Fruit fly (Drosophila melanogaster) whole organism, embryonic: Measurements from ENCODE around the gene LIMK1.

ENCODE experiments used
- B-H2 ChIP-seq: fragments of 200-800 bp; sonication (Bioruptor generic); optimal IDR thresholded peaks from 2 replicates; lab custom pipeline; 2018; ENCODE audit warnings: missing biosample characterization, mild to moderate bottlenecking, missing genetic modification characterization
- Bdp1 ChIP-seq: fragments of 200-800 bp; sonication (Bioruptor generic); optimal IDR thresholded peaks from 3 replicates; lab custom pipeline; 2016; ENCODE audit warnings: missing biosample characterization, missing genetic modification characterization
- BtbVII ChIP-seq: fragments of 200-800 bp; sonication (Bioruptor generic); optimal IDR thresholded peaks from 3 replicates; lab custom pipeline; 2017; ENCODE audit warnings: missing biosample characterization, mild to moderate bottlenecking, missing genetic modification characterization
- CG10366 ChIP-seq: fragments of 200-800 bp; sonication (Bioruptor generic); IDR thresholded peaks from 2 replicates; pipeline ENCODE4 v1.3.6; 2022; ENCODE audit warnings: missing biosample characterization, missing genetic modification characterization
- CG10543 ChIP-seq: fragments of 200-800 bp; sonication (Bioruptor generic); optimal IDR thresholded peaks from 3 replicates; lab custom pipeline; 2017; ENCODE audit warnings: missing biosample characterization, mild to moderate bottlenecking, missing genetic modification characterization, moderate library complexity
- CG13296 ChIP-seq: fragments of 200-800 bp; sonication (Bioruptor generic); optimal IDR thresholded peaks from 3 replicates; lab custom pipeline; 2018; ENCODE audit warnings: missing biosample characterization, mild to moderate bottlenecking, missing genetic modification characterization
- CG15696 ChIP-seq: fragments of 200-800 bp; sonication (Bioruptor generic); optimal IDR thresholded peaks from 2 replicates; lab custom pipeline; 2019; ENCODE audit warnings: missing biosample characterization, mild to moderate bottlenecking, missing genetic modification characterization, moderate library complexity
- CG1602 ChIP-seq: fragments of 200-800 bp; sonication (Bioruptor generic); optimal IDR thresholded peaks from 3 replicates; lab custom pipeline; 2016; ENCODE audit warnings: missing biosample characterization, missing genetic modification characterization
- CG17912 ChIP-seq: fragments of 200-800 bp; sonication (Bioruptor generic); optimal IDR thresholded peaks from 2 replicates; lab custom pipeline; 2018; ENCODE audit warnings: missing biosample characterization, mild to moderate bottlenecking, missing genetic modification characterization
- CG18011 ChIP-seq: fragments of 200-800 bp; sonication (Bioruptor generic); optimal IDR thresholded peaks from 2 replicates; lab custom pipeline; 2017; ENCODE audit warnings: missing biosample characterization, missing genetic modification characterization, mild to moderate bottlenecking, moderate library complexity, missing genotype
- CG2202 ChIP-seq: fragments of 200-800 bp; sonication (Bioruptor generic); optimal IDR thresholded peaks from 2 replicates; lab custom pipeline; 2018; ENCODE audit warnings: missing biosample characterization, mild to moderate bottlenecking, missing genetic modification characterization
- CG2678 ChIP-seq: fragments of 200-800 bp; sonication (Bioruptor generic); optimal IDR thresholded peaks from 3 replicates; lab custom pipeline; 2019; ENCODE audit warnings: missing biosample characterization, mild to moderate bottlenecking, missing genetic modification characterization, moderate library complexity
- CG30403 ChIP-seq: fragments of 200-800 bp; sonication (Bioruptor generic); optimal IDR thresholded peaks from 3 replicates; lab custom pipeline; 2016; ENCODE audit warnings: missing biosample characterization, missing genetic modification characterization
- CG31388 ChIP-seq: fragments of 200-800 bp; sonication (Bioruptor generic); optimal IDR thresholded peaks from 2 replicates; lab custom pipeline; 2016; ENCODE audit warnings: missing biosample characterization, missing genetic modification characterization
- CG31441 ChIP-seq: fragments of 200-800 bp; sonication (Bioruptor generic); IDR thresholded peaks from 2 replicates; pipeline ENCODE4 v1.3.6; 2022; ENCODE audit warnings: missing biosample characterization, missing genetic modification characterization
- CG3163 ChIP-seq: fragments of 200-800 bp; sonication (Bioruptor generic); optimal IDR thresholded peaks from 3 replicates; lab custom pipeline; 2016; ENCODE audit warnings: missing biosample characterization, missing genetic modification characterization
- CG32532 ChIP-seq: fragments of 200-800 bp; sonication (Bioruptor generic); IDR thresholded peaks from 2 replicates; pipeline ENCODE4 v1.3.6; 2022; ENCODE audit warnings: missing biosample characterization, missing genetic modification characterization
- CG3838 ChIP-seq: fragments of 200-800 bp; sonication (Bioruptor generic); optimal IDR thresholded peaks from 3 replicates; lab custom pipeline; 2016; ENCODE audit warnings: missing biosample characterization, missing genetic modification characterization
- CG4282 ChIP-seq: fragments of 200-800 bp; sonication (Bioruptor generic); optimal IDR thresholded peaks from 2 replicates; lab custom pipeline; 2016; ENCODE audit warnings: missing biosample characterization, missing genetic modification characterization
- CG5180 ChIP-seq: fragments of 200-800 bp; sonication (Bioruptor generic); optimal IDR thresholded peaks from 3 replicates; lab custom pipeline; 2017; ENCODE audit warnings: missing biosample characterization, missing genetic modification characterization, mild to moderate bottlenecking, moderate library complexity, missing genetic modification reagents
- CG5953 ChIP-seq: fragments of 200-800 bp; sonication (Bioruptor generic); IDR thresholded peaks from 2 replicates; pipeline ENCODE4 v1.3.6; 2022; ENCODE audit warnings: missing biosample characterization, missing genetic modification characterization
- CG6791 ChIP-seq: fragments of 200-800 bp; sonication (Bioruptor generic); IDR thresholded peaks from 3 replicates; pipeline ENCODE4 v1.3.6; 2022; ENCODE audit warnings: missing biosample characterization, missing genetic modification characterization; ENCODE audit not compliant: partially characterized antibody
- CG8944 ChIP-seq: fragments of 200-800 bp; sonication (Bioruptor generic); optimal IDR thresholded peaks from 3 replicates; lab custom pipeline; 2016; ENCODE audit warnings: missing biosample characterization, missing genetic modification characterization
- CG9609 ChIP-seq: fragments of 200-800 bp; sonication (Bioruptor generic); optimal IDR thresholded peaks from 3 replicates; lab custom pipeline; 2016; ENCODE audit warnings: missing biosample characterization, missing genetic modification characterization
- Dp ChIP-seq: fragments of 200-800 bp; sonication (Bioruptor generic); optimal IDR thresholded peaks from 2 replicates; lab custom pipeline; 2018; ENCODE audit warnings: missing biosample characterization, mild to moderate bottlenecking, missing genetic modification characterization, moderate library complexity
- Elba2 ChIP-seq: fragments of 200-800 bp; sonication (Bioruptor generic); optimal IDR thresholded peaks from 3 replicates; lab custom pipeline; 2016; ENCODE audit warnings: missing biosample characterization, missing genetic modification characterization
- Fer3 ChIP-seq: fragments of 200-800 bp; sonication (Bioruptor generic); optimal IDR thresholded peaks from 2 replicates; lab custom pipeline; 2018; ENCODE audit warnings: missing biosample characterization, mild to moderate bottlenecking, missing genetic modification characterization, moderate library complexity
- HHEX ChIP-seq: fragments of 200-800 bp; sonication (Bioruptor generic); optimal IDR thresholded peaks from 3 replicates; lab custom pipeline; 2017; ENCODE audit warnings: missing biosample characterization, mild to moderate bottlenecking, missing genetic modification characterization, missing genetic modification reagents
- HmgZ ChIP-seq: fragments of 200-800 bp; sonication (Bioruptor generic); optimal IDR thresholded peaks from 2 replicates; lab custom pipeline; 2018; ENCODE audit warnings: missing biosample characterization, mild to moderate bottlenecking, missing genetic modification characterization
- Hmr ChIP-seq: fragments of 200-800 bp; sonication (Bioruptor generic); optimal IDR thresholded peaks from 3 replicates; lab custom pipeline; 2017; ENCODE audit warnings: mild to moderate bottlenecking, missing biosample characterization, missing genetic modification reagents, missing genetic modification characterization
- Hsf ChIP-seq: fragments of 200-800 bp; sonication (Bioruptor generic); optimal IDR thresholded peaks from 3 replicates; lab custom pipeline; 2016; ENCODE audit warnings: missing biosample characterization, missing genetic modification characterization
- Max ChIP-seq: fragments of 200-800 bp; sonication (Bioruptor generic); optimal IDR thresholded peaks from 2 replicates; lab custom pipeline; 2016; ENCODE audit warnings: missing biosample characterization, mild to moderate bottlenecking, missing genetic modification characterization
- Scr ChIP-seq: fragments of 200-800 bp; sonication (Bioruptor generic); IDR thresholded peaks from 2 replicates; pipeline ENCODE4 v1.3.6; 2022; ENCODE audit warnings: missing biosample characterization, missing genetic modification characterization; ENCODE audit not compliant: partially characterized antibody
- Xrp1 ChIP-seq: fragments of 200-800 bp; sonication (Bioruptor generic); IDR thresholded peaks from 2 replicates; pipeline ENCODE4 v1.3.6; 2022; ENCODE audit warnings: missing biosample characterization, missing genetic modification characterization
- YL-1 ChIP-seq: fragments of 200-800 bp; sonication (Bioruptor generic); optimal IDR thresholded peaks from 3 replicates; lab custom pipeline; 2017; ENCODE audit warnings: missing biosample characterization, mild to moderate bottlenecking, missing genetic modification characterization
- ac ChIP-seq: fragments of 200-800 bp; sonication (Bioruptor generic); optimal IDR thresholded peaks from 3 replicates; lab custom pipeline; 2017; ENCODE audit warnings: missing biosample characterization, mild to moderate bottlenecking, missing genetic modification characterization
- amos ChIP-seq: fragments of 200-800 bp; sonication (Bioruptor generic); IDR thresholded peaks from 2 replicates; pipeline ENCODE4 v1.3.6; 2022; ENCODE audit warnings: missing biosample characterization, missing genetic modification characterization; ENCODE audit not compliant: partially characterized antibody
- bab2 ChIP-seq: fragments of 200-800 bp; sonication (Bioruptor generic); optimal IDR thresholded peaks from 2 replicates; lab custom pipeline; 2016; ENCODE audit warnings: missing biosample characterization, missing genetic modification characterization
- bowl ChIP-seq: fragments of 200-800 bp; sonication (Bioruptor generic); IDR thresholded peaks from 2 replicates; pipeline ENCODE4 v1.3.6; 2022; ENCODE audit warnings: missing biosample characterization, missing genetic modification characterization
- chm ChIP-seq: fragments of 200-800 bp; sonication (Bioruptor generic); IDR thresholded peaks from 2 replicates; pipeline ENCODE4 v1.3.6; 2022; ENCODE audit warnings: missing biosample characterization, missing genetic modification characterization
- crc ChIP-seq: fragments of 200-800 bp; sonication (Bioruptor generic); optimal IDR thresholded peaks from 2 replicates; lab custom pipeline; 2016; ENCODE audit warnings: missing biosample characterization, missing genetic modification characterization
- dan ChIP-seq: fragments of 200-800 bp; sonication (Bioruptor generic); IDR thresholded peaks from 2 replicates; pipeline ENCODE4 v1.3.6; 2022; ENCODE audit warnings: missing biosample characterization, missing genetic modification characterization
- gce ChIP-seq: fragments of 200-800 bp; sonication (Bioruptor generic); IDR thresholded peaks from 3 replicates; pipeline ENCODE4 v1.3.6; 2022; ENCODE audit warnings: missing biosample characterization, missing genetic modification characterization
- grn ChIP-seq: fragments of 200-800 bp; sonication (Bioruptor generic); optimal IDR thresholded peaks from 3 replicates; lab custom pipeline; 2017; ENCODE audit warnings: missing biosample characterization, missing genetic modification characterization
- gro ChIP-seq: fragments of 200-800 bp; sonication (Bioruptor generic); optimal IDR thresholded peaks from 2 replicates; lab custom pipeline; 2016; ENCODE audit warnings: missing biosample characterization, missing genetic modification characterization
- lola ChIP-seq, 3 experiments: fragments of >200 bp in 2 of 3; fragments of 200-800 bp in 1 of 3; sonication (Bioruptor generic) in 1 of 3; optimal IDR thresholded peaks; 2 replicates each; lab custom pipeline; 2017 to 2019; ENCODE audit warnings: missing biosample characterization in 3 of 3, missing genetic modification characterization in 3 of 3, mild to moderate bottlenecking in 1 of 3, moderate library complexity in 1 of 3
- odd ChIP-seq: fragments of 200-800 bp; sonication (Bioruptor generic); optimal IDR thresholded peaks from 2 replicates; lab custom pipeline; 2017; ENCODE audit warnings: missing biosample characterization, mild to moderate bottlenecking, missing genetic modification characterization
- sc ChIP-seq, 3 experiments: fragments of >200 bp in 2 of 3; fragments of 200-800 bp in 1 of 3; sonication (Bioruptor generic) in 1 of 3; optimal IDR thresholded peaks; 2 replicates in 2 of 3; 3 replicates in 1 of 3; lab custom pipeline; 2017; ENCODE audit warnings: mild to moderate bottlenecking in 1 of 3, missing biosample characterization in 1 of 3, missing genetic modification characterization in 1 of 3, missing genetic modification reagents in 1 of 3
- tna ChIP-seq: fragments of 200-800 bp; sonication (Bioruptor generic); IDR thresholded peaks from 2 replicates; pipeline ENCODE4 v1.3.6; 2022; ENCODE audit warnings: missing biosample characterization, missing genetic modification characterization; ENCODE audit not compliant: partially characterized antibody
- zf30C ChIP-seq: fragments of 200-800 bp; sonication (Bioruptor generic); optimal IDR thresholded peaks from 3 replicates; lab custom pipeline; 2018; ENCODE audit warnings: missing biosample characterization, mild to moderate bottlenecking, missing genetic modification characterization

The LIMK1 gene

dm6 chrX:12613248-12613805 lies 21.3 kb upstream of the LIMK1 start (continued):
- no peak for TF ChIP-seq CG5953 (GFP tag; lab: Robert Waterston, UW)
- TF ChIP-seq CG6791 (GFP tag; lab: Robert Waterston, UW): no peak
- no peak for TF ChIP-seq CG3163
- no peak for TF ChIP-seq Elba2 (GFP tag; lab: Kevin White, UChicago)
- peak; percentile 8 for TF ChIP-seq Hmr (GFP tag; lab: Kevin White, UChicago)
- no peak for TF ChIP-seq B-H2 (GFP tag; lab: Kevin White, UChicago)
- no peak for TF ChIP-seq CG31441 (GFP tag; lab: Robert Waterston, UW)
- TF ChIP-seq CG4282 (GFP tag; lab: Kevin White, UChicago): no peak
- TF ChIP-seq sc (optimal IDR thresholded peaks at IDR 0.05; lab: Kevin White, UChicago): no peak
- no peak for TF ChIP-seq sc (GFP tag; optimal IDR thresholded peaks at IDR 0.05; lab: Kevin White, UChicago)
- no peak for TF ChIP-seq CG30403 (GFP tag; lab: Kevin White, UChicago)
- no peak for TF ChIP-seq Hsf
- no peak for TF ChIP-seq CG17912 (GFP tag; lab: Kevin White, UChicago)
- TF ChIP-seq chm (GFP tag; lab: Robert Waterston, UW): no peak
- no peak for TF ChIP-seq zf30C (GFP tag; lab: Kevin White, UChicago)
- no peak for TF ChIP-seq bowl (GFP tag; lab: Robert Waterston, UW)
- no peak for TF ChIP-seq bab2
- TF ChIP-seq grn: peak; percentile 55
- no peak for TF ChIP-seq CG1602 (GFP tag; lab: Kevin White, UChicago)
- no peak for TF ChIP-seq CG5180
- no peak for TF ChIP-seq odd (GFP tag; lab: Kevin White, UChicago)
- no peak for TF ChIP-seq CG2202
- TF ChIP-seq CG31388 (GFP tag; lab: Kevin White, UChicago): no peak
- TF ChIP-seq YL-1 (GFP tag; lab: Kevin White, UChicago): no peak
- no peak for TF ChIP-seq HmgZ (tag; lab: Kevin White, UChicago)
- no peak for TF ChIP-seq Max (GFP tag; lab: Kevin White, UChicago)
- TF ChIP-seq CG9609 (GFP tag; lab: Kevin White, UChicago): no peak
- TF ChIP-seq lola (GFP tag; optimal IDR thresholded peaks at IDR 0.05; lab: Kevin White, UChicago): no peak
- TF ChIP-seq CG10543 (GFP tag; lab: Kevin White, UChicago): no peak
- TF ChIP-seq Bdp1 (GFP tag; lab: Kevin White, UChicago): no peak
- TF ChIP-seq CG15696 (tag; lab: Kevin White, UChicago): no peak
- no peak for TF ChIP-seq gce (GFP tag; lab: Robert Waterston, UW)
- peak; percentile 35 for TF ChIP-seq CG2678 (tag; lab: Kevin White, UChicago)
- no peak for TF ChIP-seq dan
- TF ChIP-seq amos (GFP tag; lab: Robert Waterston, UW): no peak
- peak; percentile 18; the same call in 1 of the 2 replicates for TF ChIP-seq Xrp1 (GFP tag; lab: Robert Waterston, UW)
- TF ChIP-seq tna: no peak
- peak; percentile 1 for TF ChIP-seq Fer3 (tag; lab: Kevin White, UChicago)
- no peak for TF ChIP-seq CG13296 (GFP tag; lab: Kevin White, UChicago)
- TF ChIP-seq CG32532: no peak
- no peak for TF ChIP-seq Dp (GFP tag; lab: Kevin White, UChicago)
- TF ChIP-seq CG3838 (GFP tag; lab: Kevin White, UChicago): no peak
- TF ChIP-seq HHEX: no peak
- TF ChIP-seq ac (GFP tag; lab: Kevin White, UChicago): no peak
- no peak for TF ChIP-seq CG8944
- no peak for TF ChIP-seq BtbVII (GFP tag; lab: Kevin White, UChicago)
- TF ChIP-seq Scr: no peak
- TF ChIP-seq CG18011: no peak
- no peak for TF ChIP-seq CG10366 (GFP tag; lab: Robert Waterston, UW)
- no peak for TF ChIP-seq gro (GFP tag; lab: Kevin White, UChicago)
- no peak for TF ChIP-seq crc (GFP tag; lab: Kevin White, UChicago)
